Worm (Caenorhabditis elegans): ENCODE measurements around the gene W06G6.17.
A peak's percentile ranks its signal among the peaks of the same experiment; 100 is the strongest.
"Not testable (repeated sequence)": the region's sequence is repeated elsewhere in the genome, so short reads cannot be mapped to it uniquely, and the experiment has no call there.

Gene W06G6.17

DNA sequence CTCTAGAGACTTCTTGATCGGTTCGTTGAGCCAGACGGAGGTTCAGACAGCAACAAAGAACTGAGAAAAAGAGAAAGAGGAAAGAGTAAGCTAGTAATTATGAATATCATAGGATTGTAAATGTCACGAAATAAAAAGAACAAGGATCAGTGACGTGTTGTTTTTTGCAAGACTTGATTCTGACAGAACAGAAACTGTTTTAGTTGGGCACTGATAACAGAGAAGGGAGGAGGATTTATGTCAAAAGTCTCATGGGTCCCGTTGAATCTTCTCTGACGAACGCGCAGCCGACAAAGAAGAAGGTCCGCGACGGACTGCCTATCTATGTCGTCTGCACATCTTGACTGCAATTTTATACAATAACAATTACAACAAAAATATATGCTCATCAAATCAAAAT lies 44.4 kb downstream of the W06G6.17 start, which contains the start of gene T03E6.9:
Gene T03E6.9, minus strand, starts transcription at position 101 of the 400 bp plus-strand sequence.
- no peak for TF ChIP-seq snpc-4 (tag; optimal IDR thresholded peaks at IDR 0.05)
- no peak for TF ChIP-seq mxl-2 (GFP tag; conservative IDR thresholded peaks at IDR 0.05)
- no peak for TF ChIP-seq snpc-1.2 (GFP tag; IDR thresholded peaks at IDR 0.05)
- no peak for TF ChIP-seq daf-8 (GFP tag; IDR thresholded peaks at IDR 0.05)
- TF ChIP-seq unc-62 (GFP tag; optimal IDR thresholded peaks at IDR 0.05 in 1 of 2), result peak in 1 of 2 experiments; percentile 6
- no peak for TF ChIP-seq unc-62 (tag; optimal IDR thresholded peaks at IDR 0.05)
- TF ChIP-seq hif-1 (tag; optimal IDR thresholded peaks at IDR 0.05), result no peak
- no peak for TF ChIP-seq nhr-11 (tag; optimal IDR thresholded peaks at IDR 0.05)

DNA sequence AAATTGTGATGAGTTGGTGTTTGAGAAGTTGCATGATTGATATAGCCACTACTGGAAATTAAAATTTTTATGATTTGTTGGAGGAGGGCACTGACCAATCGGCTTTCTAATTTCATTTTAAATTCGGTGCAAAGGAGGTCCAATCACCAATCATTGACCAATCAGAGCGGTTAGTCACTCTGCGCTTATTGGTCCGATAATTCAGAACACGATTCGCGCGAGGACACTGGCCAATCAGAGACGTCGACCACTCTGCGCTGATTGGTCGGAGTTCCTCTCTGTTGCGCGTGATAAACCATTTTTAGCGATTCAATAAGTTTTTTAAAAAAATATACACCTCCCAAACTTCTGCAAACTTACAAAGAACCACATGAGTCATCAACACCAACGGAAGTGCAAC lies 45.2 kb downstream of the W06G6.17 start:
- TF ChIP-seq lim-7 (GFP tag; IDR thresholded peaks at IDR 0.05) (no peak), mdl-1 (tag; optimal IDR thresholded peaks at IDR 0.05) (no peak), R02D3.7 (tag; optimal IDR thresholded peaks at IDR 0.05) (no peak), T26A8.4 (GFP tag; IDR thresholded peaks at IDR 0.05) (no peak), Y5F2A.4 (GFP tag; optimal IDR thresholded peaks at IDR 0.05) (no peak), hif-1 (tag; optimal IDR thresholded peaks at IDR 0.05) (no peak), lin-29 (GFP tag; IDR thresholded peaks at IDR 0.05) (no peak), daf-8 (GFP tag; IDR thresholded peaks at IDR 0.05) (no peak), dmd-9 (GFP tag; IDR thresholded peaks at IDR 0.05) (no peak), ceh-44 (GFP tag; IDR thresholded peaks at IDR 0.05) (no peak), ztf-11 (tag; optimal IDR thresholded peaks at IDR 0.05) (no peak), D1046.2 (GFP tag; IDR thresholded peaks at IDR 0.05) (no peak), hlh-30 (tag; optimal IDR thresholded peaks at IDR 0.05; ENCODE audit: insufficient read depth) (no peak), mdt-29 (GFP tag; IDR thresholded peaks at IDR 0.05) (no peak), tra-1 (GFP tag; IDR thresholded peaks at IDR 0.05) (no peak), dve-1 (tag; optimal IDR thresholded peaks at IDR 0.05; ENCODE audit: insufficient read depth) (no peak), fkh-10 (GFP tag; optimal IDR thresholded peaks at IDR 0.05) (no peak), saeg-2 (GFP tag; IDR thresholded peaks at IDR 0.05) (no peak)

DNA sequence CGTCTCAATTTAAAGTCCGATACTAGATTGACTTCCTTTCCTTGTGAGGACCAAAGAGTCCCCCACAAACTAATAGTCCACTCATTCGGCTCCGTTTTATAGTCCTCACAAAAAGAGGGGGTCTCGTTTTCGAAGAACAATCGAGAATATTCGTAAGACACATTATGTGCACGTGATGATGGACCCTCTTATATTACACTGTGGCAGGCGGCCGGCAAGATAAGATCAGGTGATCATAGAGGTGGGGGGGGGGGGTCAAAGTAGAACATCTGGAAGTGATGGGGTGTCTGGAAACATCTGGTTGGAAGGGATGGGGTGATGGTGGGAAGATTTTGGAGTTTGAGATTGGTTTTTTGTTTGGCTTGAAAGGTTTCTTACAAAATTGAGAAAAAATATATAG lies 46.6 kb downstream of the W06G6.17 start:
- peak; percentile 64 for TF ChIP-seq hlh-30 (tag; optimal IDR thresholded peaks at IDR 0.05; ENCODE audit: insufficient read depth)
- peak; percentile 1 for TF ChIP-seq aha-1 (tag)
- peak; percentile 38 for TF ChIP-seq dve-1 (tag; optimal IDR thresholded peaks at IDR 0.05; ENCODE audit: insufficient read depth)
- no peak for TF ChIP-seq pha-4 (GFP tag; IDR thresholded peaks at IDR 0.05)
- TF ChIP-seq pha-4 (tag; optimal IDR thresholded peaks at IDR 0.05), result no peak
- peak; percentile 66 for TF ChIP-seq hlh-11 (tag; optimal IDR thresholded peaks at IDR 0.05)
- TF ChIP-seq mdt-29 (GFP tag; IDR thresholded peaks at IDR 0.05), result peak; percentile 95
- peak; percentile 14; the same call in 1 of the 2 replicates for TF ChIP-seq dmd-6 (GFP tag; IDR thresholded peaks at IDR 0.05)
- TF ChIP-seq tra-1 (GFP tag; IDR thresholded peaks at IDR 0.05), result 0 out of 2 replicates have a peak, but pooled peaks have one; percentile 35
- no peak for TF ChIP-seq F49E8.2 (tag; optimal IDR thresholded peaks at IDR 0.05; ENCODE audit: borderline replicate concordance)

DNA sequence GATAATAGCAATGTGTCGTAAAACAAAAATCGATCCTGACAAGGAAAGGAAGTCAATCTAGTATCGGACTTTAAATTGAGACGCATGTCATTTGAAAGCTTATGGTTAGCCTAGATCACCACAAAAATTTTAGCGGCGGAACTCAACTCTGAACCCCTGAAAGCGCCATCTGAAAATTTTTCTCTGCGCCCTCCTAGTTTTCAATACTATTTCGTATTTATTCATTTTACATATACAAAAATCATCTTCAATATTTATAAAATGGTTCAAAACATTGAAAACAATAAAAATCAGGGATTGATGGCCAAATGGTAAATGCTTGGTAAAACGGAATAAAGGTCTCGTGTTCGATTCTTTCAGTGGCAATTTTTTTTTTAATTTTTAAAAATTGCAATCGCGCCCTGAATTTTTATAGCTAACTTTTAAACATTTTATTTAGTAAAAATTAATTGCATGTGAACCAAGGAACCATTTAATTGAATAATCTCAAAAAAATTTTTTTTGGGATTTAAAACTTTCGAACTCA lies 47.6 kb downstream of the W06G6.17 start:
- peak; percentile 14; the same call in 1 of the 2 replicates for TF ChIP-seq pha-4 (GFP tag; IDR thresholded peaks at IDR 0.05)
- TF ChIP-seq pha-4 (tag; optimal IDR thresholded peaks at IDR 0.05), result not testable (repeated sequence)
- TF ChIP-seq arid-1 (GFP tag; conservative IDR thresholded peaks at IDR 0.05), result 0 out of 2 replicates have a peak, but pooled peaks have one; percentile 16

DNA sequence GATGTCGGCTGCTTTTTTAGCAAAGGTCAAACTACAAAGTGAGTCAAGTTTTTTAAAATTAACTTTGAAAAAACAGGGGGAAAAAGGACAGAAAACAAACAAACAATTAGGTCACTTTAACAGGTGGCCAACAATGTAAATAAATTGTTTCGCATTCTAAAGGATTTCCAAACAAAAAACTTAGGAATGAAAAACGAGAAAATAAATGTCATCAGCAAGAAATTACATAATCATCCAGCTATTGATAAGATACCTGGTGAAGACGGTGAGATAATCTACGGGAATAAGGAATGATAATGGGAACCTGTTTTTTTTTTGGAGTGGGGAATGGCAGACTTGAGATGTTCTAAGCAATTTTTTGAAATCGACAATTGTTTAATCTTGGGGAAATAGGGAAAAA lies 48.9 kb downstream of the W06G6.17 start:
- TF ChIP-seq aha-1 (tag) (peak; percentile 52), lin-15B (tag; optimal IDR thresholded peaks at IDR 0.05) (no peak)

Data from whole organism, L4 larva.